1 fruit fly cellular context compared by ENCODE assay signal in the genomic region with DNA sequence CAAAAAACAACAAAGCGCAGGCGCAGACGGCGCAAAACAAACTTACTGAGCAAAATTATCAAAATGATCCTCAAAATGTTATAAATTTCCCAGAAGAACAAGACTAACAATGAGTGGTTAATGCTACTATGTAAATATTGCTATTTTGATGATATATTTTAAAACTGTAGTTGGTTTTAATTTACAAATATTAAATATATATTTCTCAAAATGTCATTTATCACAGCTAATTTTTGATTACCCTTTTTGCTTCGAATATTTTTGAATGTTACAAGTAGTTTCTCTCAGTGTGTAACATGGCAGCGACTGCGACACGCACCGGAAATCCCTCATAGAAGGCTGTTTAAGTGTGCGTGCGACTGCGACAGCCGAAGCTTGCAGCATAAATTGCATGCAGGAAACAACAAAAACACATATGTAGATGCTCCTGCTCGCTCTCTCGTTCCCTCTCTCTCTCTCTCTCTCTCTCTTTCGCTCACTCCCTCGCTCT.
TF ChIP-seq lines count a peak whose summit lies in the region.

No protein-coding gene starts in this region.

TF ChIP-seq in whole organism, embryonic, 481 proteins besides CTCF, POLR2A, EP300 and RAD21 (continued from another document and continues in another):
- TF ChIP-seq unc-4 (GFP tag; IDR thresholded peaks at IDR 0.05; lab: Robert Waterston, UW; ENCODE audit: partially characterized antibody) (no peak), wdn (GFP tag; IDR thresholded peaks at IDR 0.05; lab: Robert Waterston, UW) (no peak), ham (GFP tag; IDR thresholded peaks at IDR 0.05; lab: Robert Waterston, UW) (no peak), Camta (GFP tag; optimal IDR thresholded peaks at IDR 0.05; lab: Kevin White, UChicago) (no peak), luna (GFP tag; optimal IDR thresholded peaks at IDR 0.05; lab: Kevin White, UChicago) (no peak), CG16813 (GFP tag; IDR thresholded peaks at IDR 0.05; lab: Robert Waterston, UW; ENCODE audit: partially characterized antibody) (no peak), Med (GFP tag; lab: Kevin White, UChicago) (peak; percentile 63), CG31365 (tag; optimal IDR thresholded peaks at IDR 0.05; lab: Kevin White, UChicago) (no peak), CG3163 (GFP tag; optimal IDR thresholded peaks at IDR 0.05; lab: Kevin White, UChicago) (no peak), dpn (GFP tag; optimal IDR thresholded peaks at IDR 0.05; lab: Kevin White, UChicago) (peak in 1 of 2 experiments; percentile 38), CG34422 (GFP tag; IDR thresholded peaks at IDR 0.05; lab: Robert Waterston, UW) (no peak), hkb (optimal IDR thresholded peaks at IDR 0.05; lab: Kevin White, UChicago) (no peak), hkb (GFP tag; IDR thresholded peaks at IDR 0.05; lab: Robert Waterston, UW) (0 out of 2 replicates have a peak, but pooled peaks have one; percentile 25), CG10147 (GFP tag; optimal IDR thresholded peaks at IDR 0.05; lab: Kevin White, UChicago) (no peak), ERR (GFP tag; optimal IDR thresholded peaks at IDR 0.05; lab: Kevin White, UChicago) (no peak), CG30020 (tag; optimal IDR thresholded peaks at IDR 0.05; lab: Kevin White, UChicago) (no peak), CG11695 (GFP tag; IDR thresholded peaks at IDR 0.05; lab: Robert Waterston, UW) (no peak), CG6254 (GFP tag; optimal IDR thresholded peaks at IDR 0.05; lab: Kevin White, UChicago) (peak; percentile 18), kah (GFP tag; optimal IDR thresholded peaks at IDR 0.05; lab: Kevin White, UChicago) (no peak), CG14710 (tag; optimal IDR thresholded peaks at IDR 0.05; lab: Kevin White, UChicago) (peak; percentile 38), dmrt11E (tag; optimal IDR thresholded peaks at IDR 0.05; lab: Kevin White, UChicago) (peak; percentile 68), CG7786 (GFP tag; optimal IDR thresholded peaks at IDR 0.05; lab: Kevin White, UChicago) (no peak), Sry-β (GFP tag; optimal IDR thresholded peaks at IDR 0.05; lab: Kevin White, UChicago) (no peak), CG13424 (tag; optimal IDR thresholded peaks at IDR 0.05; lab: Kevin White, UChicago) (peak; percentile 35), bowl (GFP tag; IDR thresholded peaks at IDR 0.05; lab: Robert Waterston, UW) (no peak), TFAM (GFP tag; optimal IDR thresholded peaks at IDR 0.05; lab: Kevin White, UChicago) (no peak), CG2889 (GFP tag; IDR thresholded peaks at IDR 0.05; lab: Robert Waterston, UW) (no peak), CG43689 (GFP tag; IDR thresholded peaks at IDR 0.05; lab: Robert Waterston, UW) (no peak), stc (GFP tag; IDR thresholded peaks at IDR 0.05; lab: Robert Waterston, UW) (peak; percentile 40; the same call in 1 of the 2 replicates), Sry-δ (GFP tag; optimal IDR thresholded peaks at IDR 0.05; lab: Kevin White, UChicago) (no peak), E2f1 (GFP tag; IDR thresholded peaks at IDR 0.05; lab: Robert Waterston, UW) (no peak), tin (GFP tag; optimal IDR thresholded peaks at IDR 0.05; lab: Kevin White, UChicago) (no peak), Dek (tag; optimal IDR thresholded peaks at IDR 0.05; lab: Kevin White, UChicago) (no peak), usp (GFP tag; optimal IDR thresholded peaks at IDR 0.05; lab: Kevin White, UChicago) (no peak), slp2 (GFP tag; optimal IDR thresholded peaks at IDR 0.05; lab: Kevin White, UChicago) (no peak), odd (GFP tag; optimal IDR thresholded peaks at IDR 0.05; lab: Kevin White, UChicago) (no peak), Rx (GFP tag; IDR thresholded peaks at IDR 0.05; lab: Robert Waterston, UW) (no peak), sim (GFP tag; IDR thresholded peaks at IDR 0.05; lab: Robert Waterston, UW) (no peak), ttk (GFP tag; IDR thresholded peaks at IDR 0.05; lab: Robert Waterston, UW) (no peak), PHDP (tag; optimal IDR thresholded peaks at IDR 0.05; lab: Kevin White, UChicago) (peak; percentile 33), Rfx (GFP tag; IDR thresholded peaks at IDR 0.05; lab: Robert Waterston, UW) (no peak), esg (GFP tag; conservative IDR thresholded peaks at IDR 0.05; lab: Robert Waterston, UW) (no peak), cad (GFP tag; optimal IDR thresholded peaks at IDR 0.05; lab: Kevin White, UChicago) (no peak), CG32772 (GFP tag; IDR thresholded peaks at IDR 0.05; lab: Robert Waterston, UW) (no peak), CG10654 (GFP tag; optimal IDR thresholded peaks at IDR 0.05; lab: Kevin White, UChicago) (no peak), shn (GFP tag; optimal IDR thresholded peaks at IDR 0.05; lab: Kevin White, UChicago) (no peak), CG9817 (tag; optimal IDR thresholded peaks at IDR 0.05; lab: Kevin White, UChicago) (no peak), Tbp (GFP tag; optimal IDR thresholded peaks at IDR 0.05; lab: Kevin White, UChicago) (no peak), BtbVII (GFP tag; optimal IDR thresholded peaks at IDR 0.05; lab: Kevin White, UChicago) (no peak), CG10321 (GFP tag; IDR thresholded peaks at IDR 0.05; lab: Robert Waterston, UW) (no peak), Drgx (GFP tag; IDR thresholded peaks at IDR 0.05; lab: Robert Waterston, UW) (no peak), CG10565 (GFP tag; optimal IDR thresholded peaks at IDR 0.05; lab: Kevin White, UChicago) (no peak), Kr (GFP tag; optimal IDR thresholded peaks at IDR 0.05; lab: Kevin White, UChicago) (no peak), CG17186 (GFP tag; optimal IDR thresholded peaks at IDR 0.05; lab: Kevin White, UChicago) (no peak), CG2712 (tag; optimal IDR thresholded peaks at IDR 0.05; lab: Kevin White, UChicago) (peak; percentile 64), CG12299 (tag; optimal IDR thresholded peaks at IDR 0.05; lab: Kevin White, UChicago) (no peak), Asciz (GFP tag; optimal IDR thresholded peaks at IDR 0.05; lab: Kevin White, UChicago) (peak; percentile 56), fd96Cb (tag; optimal IDR thresholded peaks at IDR 0.05; lab: Kevin White, UChicago) (peak; percentile 38), so (GFP tag; IDR thresholded peaks at IDR 0.05; lab: Robert Waterston, UW) (no peak), Myb (GFP tag; optimal IDR thresholded peaks at IDR 0.05; lab: Kevin White, UChicago) (no peak), btn (GFP tag; optimal IDR thresholded peaks at IDR 0.05; lab: Kevin White, UChicago) (no peak), mld (GFP tag; IDR thresholded peaks at IDR 0.05; lab: Robert Waterston, UW; ENCODE audit: partially characterized antibody) (no peak), CG14441 (GFP tag; IDR thresholded peaks at IDR 0.05; lab: Robert Waterston, UW) (no peak), ATbp (GFP tag; optimal IDR thresholded peaks at IDR 0.05; lab: Kevin White, UChicago) (peak; percentile 38), Abd-B (GFP tag; optimal IDR thresholded peaks at IDR 0.05; lab: Kevin White, UChicago) (no peak), tgo (GFP tag; IDR thresholded peaks at IDR 0.05; lab: Robert Waterston, UW) (peak; percentile 19; the same call in 1 of the 3 replicates), CG42726 (GFP tag; IDR thresholded peaks at IDR 0.05; lab: Robert Waterston, UW; ENCODE audit: partially characterized antibody) (no peak), Elba2 (GFP tag; optimal IDR thresholded peaks at IDR 0.05; lab: Kevin White, UChicago) (no peak), Dref (GFP tag; IDR thresholded peaks at IDR 0.05; lab: Robert Waterston, UW) (no peak), CG3995 (GFP tag; optimal IDR thresholded peaks at IDR 0.05; lab: Kevin White, UChicago) (no peak), kni (GFP tag; optimal IDR thresholded peaks at IDR 0.05; lab: Kevin White, UChicago) (no peak), Hr3 (GFP tag; optimal IDR thresholded peaks at IDR 0.05; lab: Kevin White, UChicago) (no peak), Xrp1 (GFP tag; IDR thresholded peaks at IDR 0.05; lab: Robert Waterston, UW) (peak; percentile 67), nau (GFP tag; optimal IDR thresholded peaks at IDR 0.05; lab: Kevin White, UChicago) (peak; percentile 5), NC2β (GFP tag; optimal IDR thresholded peaks at IDR 0.05; lab: Kevin White, UChicago) (no peak), CG13287 (GFP tag; IDR thresholded peaks at IDR 0.05; lab: Robert Waterston, UW; ENCODE audit: partially characterized antibody) (no peak), Hr78 (GFP tag; optimal IDR thresholded peaks at IDR 0.05; lab: Kevin White, UChicago) (peak in 1 of 2 experiments; percentile 1), CG7987 (GFP tag; optimal IDR thresholded peaks at IDR 0.05; lab: Kevin White, UChicago) (no peak), ewg (GFP tag; optimal IDR thresholded peaks at IDR 0.05; lab: Kevin White, UChicago) (peak; percentile 45), Dll (GFP tag; IDR thresholded peaks at IDR 0.05; lab: Robert Waterston, UW; ENCODE audit: partially characterized antibody) (no peak), CG31441 (GFP tag; IDR thresholded peaks at IDR 0.05; lab: Robert Waterston, UW) (peak; percentile 59), sima (GFP tag; optimal IDR thresholded peaks at IDR 0.05; lab: Kevin White, UChicago) (no peak), CG6813 (GFP tag; optimal IDR thresholded peaks at IDR 0.05; lab: Kevin White, UChicago) (no peak), jigr1 (GFP tag; IDR thresholded peaks at IDR 0.05; lab: Robert Waterston, UW) (no peak), CG15514 (GFP tag; optimal IDR thresholded peaks at IDR 0.05; lab: Kevin White, UChicago) (no peak), prd (optimal IDR thresholded peaks at IDR 0.05; lab: Kevin White, UChicago) (no peak), prd (GFP tag; IDR thresholded peaks at IDR 0.05; lab: Robert Waterston, UW) (peak; percentile 4; the same call in 1 of the 3 replicates), Lpt (GFP tag; optimal IDR thresholded peaks at IDR 0.05; lab: Kevin White, UChicago) (no peak), H2.0 (GFP tag; IDR thresholded peaks at IDR 0.05; lab: Robert Waterston, UW) (no peak), D19B (GFP tag; optimal IDR thresholded peaks at IDR 0.05; lab: Kevin White, UChicago) (no peak), CG6683 (GFP tag; optimal IDR thresholded peaks at IDR 0.05; lab: Kevin White, UChicago) (no peak), CG1647 (GFP tag; optimal IDR thresholded peaks at IDR 0.05; lab: Kevin White, UChicago) (no peak), CG17829 (tag; optimal IDR thresholded peaks at IDR 0.05; lab: Kevin White, UChicago) (peak; percentile 45), ftz-f1 (GFP tag; optimal IDR thresholded peaks at IDR 0.05; lab: Kevin White, UChicago) (no peak), CG15601 (tag; optimal IDR thresholded peaks at IDR 0.05; lab: Kevin White, UChicago) (no peak), CG17802 (tag; optimal IDR thresholded peaks at IDR 0.05; lab: Kevin White, UChicago) (no peak), hth (optimal IDR thresholded peaks at IDR 0.05; lab: Kevin White, UChicago) (no peak), onecut (GFP tag; IDR thresholded peaks at IDR 0.05; lab: Robert Waterston, UW) (peak; percentile 27; the same call in 1 of the 2 replicates), sens (GFP tag; lab: Kevin White, UChicago) (peak; percentile 89), CG16863 (GFP tag; optimal IDR thresholded peaks at IDR 0.05; lab: Kevin White, UChicago) (no peak), insv (GFP tag; optimal IDR thresholded peaks at IDR 0.05; lab: Kevin White, UChicago) (no peak), tx (GFP tag; optimal IDR thresholded peaks at IDR 0.05; lab: Kevin White, UChicago) (no peak), CG6689 (GFP tag; IDR thresholded peaks at IDR 0.05; lab: Robert Waterston, UW) (peak; percentile 25; the same call in 1 of the 2 replicates), Eip74EF (GFP tag; optimal IDR thresholded peaks at IDR 0.05; lab: Kevin White, UChicago) (peak in 1 of 2 experiments; percentile 17), Ptx1 (GFP tag; IDR thresholded peaks at IDR 0.05; lab: Robert Waterston, UW) (peak; percentile 49), CG1603 (tag; optimal IDR thresholded peaks at IDR 0.05; lab: Kevin White, UChicago) (peak; percentile 32), CG18764 (GFP tag; optimal IDR thresholded peaks at IDR 0.05; lab: Kevin White, UChicago) (no peak), croc (GFP tag; conservative IDR thresholded peaks at IDR 0.05; lab: Robert Waterston, UW) (0 out of 3 replicates have a peak, but pooled peaks have one; percentile 24), dimm (GFP tag; IDR thresholded peaks at IDR 0.05; lab: Robert Waterston, UW) (0 out of 2 replicates have a peak, but pooled peaks have one; percentile 22), ranshi (GFP tag; IDR thresholded peaks at IDR 0.05; lab: Robert Waterston, UW) (no peak), CG12219 (GFP tag; optimal IDR thresholded peaks at IDR 0.05; lab: Kevin White, UChicago) (no peak), lilli (GFP tag; optimal IDR thresholded peaks at IDR 0.05; lab: Kevin White, UChicago) (no peak), CG11398 (GFP tag; optimal IDR thresholded peaks at IDR 0.05; lab: Kevin White, UChicago) (no peak), ems (GFP tag; optimal IDR thresholded peaks at IDR 0.05; lab: Kevin White, UChicago) (no peak), ssp (GFP tag; IDR thresholded peaks at IDR 0.05; lab: Robert Waterston, UW) (no peak), Doc3 (GFP tag; IDR thresholded peaks at IDR 0.05; lab: Robert Waterston, UW; ENCODE audit: partially characterized antibody) (no peak), phol (tag; optimal IDR thresholded peaks at IDR 0.05; lab: Kevin White, UChicago) (peak; percentile 61), Hey (tag; optimal IDR thresholded peaks at IDR 0.05; lab: Kevin White, UChicago) (no peak), CG31224 (GFP tag; IDR thresholded peaks at IDR 0.05; lab: Robert Waterston, UW) (no peak), crp (GFP tag; optimal IDR thresholded peaks at IDR 0.05; lab: Kevin White, UChicago) (no peak), CG32532 (GFP tag; IDR thresholded peaks at IDR 0.05; lab: Robert Waterston, UW) (no peak), Usf (GFP tag; optimal IDR thresholded peaks at IDR 0.05; lab: Kevin White, UChicago) (no peak), CG11696 (GFP tag; IDR thresholded peaks at IDR 0.05; lab: Robert Waterston, UW) (no peak), oc (tag; optimal IDR thresholded peaks at IDR 0.05; lab: Kevin White, UChicago) (peak; percentile 10), NK7.1 (GFP tag; optimal IDR thresholded peaks at IDR 0.05; lab: Kevin White, UChicago) (no peak), CG17912 (GFP tag; optimal IDR thresholded peaks at IDR 0.05; lab: Kevin White, UChicago) (no peak), CG18011 (GFP tag; optimal IDR thresholded peaks at IDR 0.05; lab: Kevin White, UChicago) (no peak), vvl (GFP tag; IDR thresholded peaks at IDR 0.05; lab: Robert Waterston, UW) (peak; percentile 47; the same call in 1 of the 2 replicates), CG13296 (GFP tag; optimal IDR thresholded peaks at IDR 0.05; lab: Kevin White, UChicago) (no peak), nerfin-2 (GFP tag; IDR thresholded peaks at IDR 0.05; lab: Robert Waterston, UW; ENCODE audit: partially characterized antibody) (no peak), toy (GFP tag; IDR thresholded peaks at IDR 0.05; lab: Robert Waterston, UW) (no peak)
